Fruit fly (Drosophila melanogaster) whole organism, embryonic: ENCODE results near the gene CG11095.

Source experiments
- CG1603 ChIP-seq: fragments of 200-800 bp; sonication (Bioruptor generic); optimal IDR thresholded peaks from 2 replicates; lab custom pipeline; 2019; ENCODE audit warnings: missing biosample characterization, mild to moderate bottlenecking, missing genetic modification characterization, moderate library complexity
- Lhr ChIP-seq: fragments of 200-800 bp; sonication (Bioruptor generic); optimal IDR thresholded peaks from 3 replicates; lab custom pipeline; 2017; ENCODE audit warnings: mild to moderate bottlenecking, missing biosample characterization, missing genetic modification reagents, missing genetic modification characterization

Gene CG11095

DNA sequence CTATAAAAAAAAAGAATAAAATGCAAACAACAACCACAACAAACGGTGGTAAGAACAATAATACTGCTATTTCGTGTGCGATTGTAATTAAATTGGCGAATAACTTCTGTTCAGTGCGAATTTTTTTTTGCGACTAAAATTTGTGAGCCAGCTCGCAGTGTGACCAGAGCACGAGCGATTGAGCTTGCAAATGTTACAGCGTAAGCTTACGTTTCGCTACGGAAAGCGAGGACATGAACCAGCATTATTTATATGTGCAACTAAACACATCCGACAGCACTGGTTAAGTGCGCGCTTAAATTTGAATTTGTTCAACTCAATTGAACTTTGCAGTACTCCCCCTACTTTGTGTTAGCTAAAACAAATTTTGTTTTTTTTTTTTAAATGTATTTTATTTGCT is 34.2 kb downstream of the CG11095 start, which contains the start of gene AMPdeam (continued):
- TF ChIP-seq Lhr (GFP tag; lab: Kevin White, UChicago) (peak; percentile 84), CG1603 (tag; lab: Kevin White, UChicago) (peak; percentile 75)
